Fruit fly (Drosophila melanogaster) whole organism, pupa: ENCODE data around the gene CG32450.
A peak's percentile ranks its signal among the peaks of the same experiment; 100 is the strongest.

ENCODE experiments used
- CG10348 ChIP-seq: fragments of 200-800 bp; sonication (Bioruptor generic); IDR thresholded peaks from 2 replicates; pipeline ENCODE4 v1.3.6; 2022; ENCODE audit warnings: missing biosample characterization, missing genetic modification characterization
- CG12605 ChIP-seq: fragments of 200-800 bp; sonication (Bioruptor generic); IDR thresholded peaks from 2 replicates; pipeline ENCODE4 v1.3.6; 2022; ENCODE audit warnings: missing biosample characterization, missing genetic modification characterization
- CG13204 ChIP-seq: fragments of 200-800 bp; sonication (Bioruptor generic); optimal IDR thresholded peaks from 2 replicates; lab custom pipeline; 2018; ENCODE audit warnings: missing biosample characterization, mild to moderate bottlenecking, missing genetic modification characterization, moderate library complexity
- CG14655 ChIP-seq: fragments of 200-800 bp; sonication (Bioruptor generic); optimal IDR thresholded peaks from 3 replicates; lab custom pipeline; 2017; ENCODE audit warnings: mild to moderate bottlenecking, missing biosample characterization, missing genetic modification reagents, missing genetic modification characterization
- CG15710 ChIP-seq: fragments of 200-800 bp; sonication (Bioruptor generic); optimal IDR thresholded peaks from 2 replicates; lab custom pipeline; 2018; ENCODE audit warnings: missing biosample characterization, mild to moderate bottlenecking, missing genetic modification characterization, moderate library complexity
- CG17806 ChIP-seq: fragments of 200-800 bp; sonication (Bioruptor generic); optimal IDR thresholded peaks from 2 replicates; lab custom pipeline; 2018; ENCODE audit warnings: missing biosample characterization, mild to moderate bottlenecking, missing genetic modification characterization, moderate library complexity
- CG32121 ChIP-seq: fragments of 200-800 bp; sonication (Bioruptor generic); IDR thresholded peaks from 2 replicates; pipeline ENCODE4 v1.3.6; 2022; ENCODE audit warnings: missing biosample characterization, missing genetic modification characterization
- CG34367 ChIP-seq: fragments of 200-800 bp; sonication (Bioruptor generic); optimal IDR thresholded peaks from 2 replicates; lab custom pipeline; 2018; ENCODE audit warnings: missing biosample characterization, mild to moderate bottlenecking, missing genetic modification characterization
- CG8159 ChIP-seq: fragments of 200-800 bp; sonication (Bioruptor generic); optimal IDR thresholded peaks from 3 replicates; lab custom pipeline; 2018; ENCODE audit warnings: missing biosample characterization, mild to moderate bottlenecking, missing genetic modification characterization, moderate library complexity
- CG8301 ChIP-seq: fragments of 200-800 bp; sonication (Bioruptor generic); optimal IDR thresholded peaks from 2 replicates; lab custom pipeline; 2018; ENCODE audit warnings: missing biosample characterization, mild to moderate bottlenecking, missing genetic modification characterization
- CG9948 ChIP-seq: fragments of 200-800 bp; sonication (Bioruptor generic); optimal IDR thresholded peaks from 2 replicates; lab custom pipeline; 2018; ENCODE audit warnings: missing biosample characterization, mild to moderate bottlenecking, missing genetic modification characterization, moderate library complexity
- D1 ChIP-seq: fragments of 200-800 bp; sonication (Bioruptor generic); optimal IDR thresholded peaks from 2 replicates; lab custom pipeline; 2018; ENCODE audit warnings: missing biosample characterization, mild to moderate bottlenecking, missing genetic modification characterization, moderate library complexity
- EcR ChIP-seq: fragments of 200-800 bp; sonication (Bioruptor generic); optimal IDR thresholded peaks from 3 replicates; lab custom pipeline; 2019; ENCODE audit warnings: missing biosample characterization, missing genetic modification characterization, mild to moderate bottlenecking, moderate library complexity, missing genetic modification reagents
- Ets98B ChIP-seq: fragments of 200-800 bp; sonication (Bioruptor generic); IDR thresholded peaks from 2 replicates; pipeline ENCODE4 v1.3.6; 2022; ENCODE audit warnings: missing biosample characterization, missing genetic modification characterization
- Pif1A ChIP-seq: fragments of 200-800 bp; sonication (Bioruptor generic); optimal IDR thresholded peaks from 3 replicates; lab custom pipeline; 2016; ENCODE audit warnings: missing biosample characterization, missing genetic modification characterization
- Pif1B ChIP-seq: fragments of 200-800 bp; sonication (Bioruptor generic); optimal IDR thresholded peaks from 3 replicates; lab custom pipeline; 2016; ENCODE audit warnings: missing biosample characterization, missing genetic modification characterization
- Snoo ChIP-seq: fragments of 200-800 bp; sonication (Bioruptor generic); optimal IDR thresholded peaks from 3 replicates; lab custom pipeline; 2017; ENCODE audit warnings: missing biosample characterization, mild to moderate bottlenecking, missing genetic modification characterization, inconsistent platforms
- fd96Ca ChIP-seq: fragments of 200-800 bp; sonication (Bioruptor generic); IDR thresholded peaks from 3 replicates; pipeline ENCODE4 v1.3.6; 2022; ENCODE audit warnings: missing biosample characterization, missing genetic modification characterization
- gl ChIP-seq: fragments of 200-800 bp; sonication (Bioruptor generic); optimal IDR thresholded peaks from 2 replicates; lab custom pipeline; 2018; ENCODE audit warnings: missing biosample characterization, mild to moderate bottlenecking, missing genetic modification characterization
- rn ChIP-seq: fragments of 200-800 bp; sonication (Bioruptor generic); IDR thresholded peaks from 2 replicates; pipeline ENCODE4 v1.3.6; 2022; ENCODE audit warnings: missing biosample characterization, missing genetic modification characterization

The CG32450 gene

DNA sequence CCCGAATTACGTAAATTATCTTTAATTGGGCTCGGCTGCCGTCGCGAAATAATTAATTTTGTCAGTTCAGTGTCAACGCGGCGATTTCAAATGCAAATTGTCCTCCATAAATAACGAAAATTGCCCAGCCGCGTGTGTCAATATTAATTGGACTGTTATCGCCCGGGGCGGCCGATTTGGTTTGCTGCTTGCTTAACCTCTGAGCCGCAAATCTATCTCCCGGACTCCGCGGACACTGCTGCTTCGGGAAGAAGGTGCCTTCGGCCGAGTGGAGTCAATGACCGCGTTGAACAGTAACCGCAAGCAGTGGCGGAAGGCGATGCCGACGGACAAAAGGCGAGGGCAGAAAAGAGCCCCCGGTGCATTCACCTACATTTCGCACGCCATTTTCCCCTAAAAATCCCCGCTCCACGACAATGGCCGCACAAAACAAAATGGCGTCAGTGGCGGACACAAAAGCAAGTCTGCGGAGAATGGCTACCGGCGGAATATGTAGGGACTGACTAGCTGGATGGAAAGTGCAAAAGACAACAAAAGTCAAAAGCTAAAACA lies 40.0 kb downstream of the CG32450 start:
- no peak for TF ChIP-seq gl
- TF ChIP-seq EcR (GFP tag; lab: Kevin White, UChicago): peak; percentile 66

DNA sequence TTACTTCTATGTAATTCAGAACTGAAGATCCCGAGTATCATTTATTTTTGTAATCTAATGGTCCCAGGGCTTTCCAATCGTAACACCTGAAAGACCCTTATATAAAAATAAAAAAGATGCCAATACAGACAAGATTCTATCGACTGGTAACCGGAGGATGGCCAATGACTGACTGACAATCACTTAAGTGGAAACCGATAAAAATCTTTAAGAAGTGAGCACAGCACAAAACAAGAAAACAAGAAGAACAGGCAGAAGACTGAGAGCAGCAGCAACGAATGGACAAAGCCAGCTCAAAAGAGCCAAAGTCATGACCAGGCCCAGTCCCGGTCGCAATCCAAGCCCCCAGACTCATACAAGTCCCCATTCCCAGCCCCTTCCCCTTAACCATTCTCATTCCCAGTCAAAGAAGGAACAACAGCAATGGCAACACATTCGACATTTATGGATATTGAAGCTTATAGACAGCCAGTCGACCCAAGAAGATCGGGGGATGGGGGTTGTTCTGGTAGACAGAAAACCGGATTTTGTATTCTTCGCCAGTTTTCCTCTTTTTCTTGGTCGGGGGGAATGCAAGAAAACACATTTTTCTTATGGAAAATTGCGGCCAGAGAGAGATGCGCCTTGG lies 42.9 kb downstream of the CG32450 start:
- TF ChIP-seq D1 (tag; lab: Kevin White, UChicago): no peak
- TF ChIP-seq CG17806: no peak
- TF ChIP-seq EcR (GFP tag; lab: Kevin White, UChicago): peak; percentile 24
- TF ChIP-seq Ets98B: no peak
- TF ChIP-seq CG13204: peak; percentile 13

DNA sequence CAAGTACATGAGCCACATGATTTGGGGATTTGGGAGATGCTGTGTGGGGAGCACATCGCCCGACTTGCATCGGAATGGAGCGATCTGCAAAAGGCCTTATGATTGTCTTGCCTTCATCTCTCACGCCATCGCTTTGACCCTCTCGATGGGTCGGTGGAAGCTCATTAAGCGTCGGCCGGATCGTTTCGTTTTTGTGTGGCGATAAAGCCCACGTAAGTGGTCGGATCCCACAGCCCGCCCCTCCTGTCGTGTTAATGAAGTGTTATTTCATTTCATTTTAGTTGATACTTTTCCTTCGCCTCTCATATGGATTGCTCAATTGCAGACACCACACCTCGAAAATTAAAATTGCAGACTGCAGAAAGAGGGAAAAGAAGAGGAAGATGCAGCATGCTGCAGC lies 47.2 kb downstream of the CG32450 start:
- TF ChIP-seq CG32121 (GFP tag; lab: Robert Waterston, UW) (no peak), CG12605 (GFP tag; lab: Robert Waterston, UW) (no peak), CG34367 (no peak), CG17806 (no peak), Snoo (tag; lab: Kevin White, UChicago) (no peak), D1 (tag; lab: Kevin White, UChicago) (no peak), CG8159 (no peak), rn (GFP tag; lab: Robert Waterston, UW) (no peak), CG13204 (no peak), gl (no peak), CG8301 (tag; lab: Kevin White, UChicago) (no peak), CG10348 (no peak), CG9948 (tag; lab: Kevin White, UChicago) (no peak), CG14655 (GFP tag; lab: Kevin White, UChicago) (no peak), fd96Ca (GFP tag; lab: Robert Waterston, UW) (no peak), EcR (GFP tag; lab: Kevin White, UChicago) (no peak), Ets98B (no peak), Pif1B (GFP tag; lab: Kevin White, UChicago) (no peak), CG15710 (tag; lab: Kevin White, UChicago) (no peak), Pif1A (GFP tag; lab: Kevin White, UChicago) (no peak)

DNA sequence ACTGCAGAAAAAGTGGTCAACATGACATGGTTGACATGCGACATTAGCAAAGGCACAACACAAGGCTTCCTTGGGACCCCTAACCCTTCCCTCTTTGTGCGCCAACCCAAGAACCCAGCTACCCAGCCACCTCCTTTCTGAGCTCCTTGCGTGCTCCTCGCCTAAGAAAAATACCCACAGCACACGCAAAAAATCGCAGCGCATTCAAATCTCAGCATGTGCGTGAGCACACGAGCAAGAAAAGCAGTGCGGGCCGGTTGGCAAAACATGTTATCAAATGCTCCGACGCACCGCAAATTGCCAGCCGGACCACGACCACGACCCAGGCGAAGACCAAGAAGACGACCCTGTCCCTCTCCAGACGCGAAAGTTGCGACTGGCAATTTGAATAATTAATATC lies 47.9 kb downstream of the CG32450 start:
- no peak for TF ChIP-seq EcR (GFP tag; lab: Kevin White, UChicago)
- no peak for TF ChIP-seq CG15710 (tag; lab: Kevin White, UChicago)
- no peak for TF ChIP-seq CG32121 (GFP tag; lab: Robert Waterston, UW)
- no peak for TF ChIP-seq fd96Ca (GFP tag; lab: Robert Waterston, UW)
- no peak for TF ChIP-seq D1 (tag; lab: Kevin White, UChicago)
- TF ChIP-seq CG13204: no peak
- no peak for TF ChIP-seq Snoo (tag; lab: Kevin White, UChicago)
- no peak for TF ChIP-seq rn (GFP tag; lab: Robert Waterston, UW)
- TF ChIP-seq CG34367: no peak
- no peak for TF ChIP-seq gl
- TF ChIP-seq CG8301 (tag; lab: Kevin White, UChicago): no peak
- TF ChIP-seq CG9948 (tag; lab: Kevin White, UChicago): no peak
- TF ChIP-seq CG8159: no peak
- no peak for TF ChIP-seq CG10348
- TF ChIP-seq CG17806: no peak

DNA sequence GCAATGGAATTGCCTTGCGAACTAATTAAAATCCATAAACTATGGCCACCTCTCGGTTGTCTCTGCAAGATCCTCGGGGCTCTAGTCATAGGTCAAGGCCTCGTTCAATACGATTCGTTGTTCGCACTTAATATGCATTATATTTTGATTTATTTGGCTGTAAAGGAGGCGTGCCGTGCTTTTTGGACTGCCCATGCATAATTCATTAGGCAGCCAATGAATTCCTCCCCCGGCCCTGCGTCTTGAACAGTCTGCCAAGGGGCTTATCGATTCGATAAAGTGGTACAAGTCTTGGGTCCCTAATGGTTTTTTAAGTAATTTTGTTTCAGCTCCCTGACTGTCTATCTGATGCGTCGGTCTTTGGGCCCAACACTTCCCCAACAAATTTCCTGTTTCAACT lies 49.2 kb downstream of the CG32450 start:
- no peak for TF ChIP-seq CG17806
- TF ChIP-seq EcR (GFP tag; lab: Kevin White, UChicago): no peak
- no peak for TF ChIP-seq CG8159
- no peak for TF ChIP-seq CG9948 (tag; lab: Kevin White, UChicago)
- no peak for TF ChIP-seq Ets98B
- no peak for TF ChIP-seq CG34367
- TF ChIP-seq rn (GFP tag; lab: Robert Waterston, UW): no peak
- no peak for TF ChIP-seq Snoo (tag; lab: Kevin White, UChicago)
- TF ChIP-seq CG15710 (tag; lab: Kevin White, UChicago): no peak
- TF ChIP-seq CG12605 (GFP tag; lab: Robert Waterston, UW): no peak
- no peak for TF ChIP-seq fd96Ca (GFP tag; lab: Robert Waterston, UW)
- no peak for TF ChIP-seq Pif1B (GFP tag; lab: Kevin White, UChicago)
- TF ChIP-seq CG14655 (GFP tag; lab: Kevin White, UChicago): no peak
